Fruit fly (Drosophila melanogaster): Measurements from ENCODE around the gene Atg8a.

Gene Atg8a

dm6 chrX:10773562-10773961 lies 5.4 kb upstream of the Atg8a start:
- TF ChIP-seq EcR (GFP tag; optimal IDR thresholded peaks at IDR 0.05) (no peak), Ets98B (GFP tag; IDR thresholded peaks at IDR 0.05) (no peak), CG9948 (tag; optimal IDR thresholded peaks at IDR 0.05) (no peak), rn (GFP tag; IDR thresholded peaks at IDR 0.05) (no peak), Pif1A (GFP tag; optimal IDR thresholded peaks at IDR 0.05) (peak; percentile 41), CG12605 (GFP tag; IDR thresholded peaks at IDR 0.05) (no peak), CG14655 (GFP tag; optimal IDR thresholded peaks at IDR 0.05) (peak; percentile 37), CG8301 (tag; optimal IDR thresholded peaks at IDR 0.05) (no peak), CG17806 (tag; optimal IDR thresholded peaks at IDR 0.05) (no peak), CG4496 (GFP tag; IDR thresholded peaks at IDR 0.05) (no peak), CG10348 (GFP tag; IDR thresholded peaks at IDR 0.05) (no peak), fd96Ca (GFP tag; IDR thresholded peaks at IDR 0.05) (no peak), CG32121 (GFP tag; IDR thresholded peaks at IDR 0.05) (no peak), Pif1B (GFP tag; optimal IDR thresholded peaks at IDR 0.05) (no peak), CG34367 (tag; optimal IDR thresholded peaks at IDR 0.05) (peak; percentile 3), gl (tag; optimal IDR thresholded peaks at IDR 0.05) (peak; percentile 46), D1 (tag; optimal IDR thresholded peaks at IDR 0.05) (no peak), CG13204 (GFP tag; optimal IDR thresholded peaks at IDR 0.05) (peak; percentile 16)

DNA sequence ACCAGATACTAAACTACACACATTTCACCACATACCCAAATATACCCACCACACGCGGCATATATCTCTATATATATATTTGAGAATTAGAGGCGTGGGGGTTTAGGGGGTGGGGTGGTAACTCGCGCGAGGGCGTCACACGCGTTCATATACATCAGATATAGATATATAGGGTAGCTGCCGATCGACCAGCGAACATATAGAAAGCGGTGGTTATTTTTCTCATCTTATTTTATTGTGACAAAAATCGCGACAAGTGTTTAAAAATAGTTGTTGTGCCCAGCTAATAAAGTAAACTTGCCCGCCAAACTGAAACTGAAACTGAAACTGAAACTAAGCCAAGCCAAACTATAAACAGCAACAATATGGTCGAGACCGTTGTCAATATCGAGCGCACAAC lies 4.5 kb upstream of the Atg8a start:
- no peak for TF ChIP-seq CG12605 (GFP tag; IDR thresholded peaks at IDR 0.05)
- TF ChIP-seq CG15710 (tag; optimal IDR thresholded peaks at IDR 0.05): no peak
- no peak for TF ChIP-seq fd96Ca (GFP tag; IDR thresholded peaks at IDR 0.05)
- no peak for TF ChIP-seq Pif1B (GFP tag; optimal IDR thresholded peaks at IDR 0.05)
- no peak for TF ChIP-seq CG17806 (tag; optimal IDR thresholded peaks at IDR 0.05)
- TF ChIP-seq CG10348 (GFP tag; IDR thresholded peaks at IDR 0.05): no peak
- TF ChIP-seq Snoo (tag; optimal IDR thresholded peaks at IDR 0.05): no peak
- TF ChIP-seq EcR (GFP tag; optimal IDR thresholded peaks at IDR 0.05): no peak

dm6 chrX:10771856-10772592 lies 3.9 kb upstream of the Atg8a start, which contains the start of gene CG15211:
TSS of gene CG15211 (plus strand) at chrX:10772541.
- TF ChIP-seq CG10348 (GFP tag; IDR thresholded peaks at IDR 0.05) (no peak), CG14655 (GFP tag; optimal IDR thresholded peaks at IDR 0.05) (peak; percentile 92), Pif1B (GFP tag; optimal IDR thresholded peaks at IDR 0.05) (peak; percentile 73), Pif1A (GFP tag; optimal IDR thresholded peaks at IDR 0.05) (peak; percentile 79), Snoo (tag; optimal IDR thresholded peaks at IDR 0.05) (peak; percentile 61), CG12605 (GFP tag; IDR thresholded peaks at IDR 0.05) (peak; percentile 43), CG15710 (tag; optimal IDR thresholded peaks at IDR 0.05) (peak; percentile 88), CG17806 (tag; optimal IDR thresholded peaks at IDR 0.05) (peak; percentile 84), rn (GFP tag; IDR thresholded peaks at IDR 0.05) (peak; percentile 57; the same call in 1 of the 2 replicates), fd96Ca (GFP tag; IDR thresholded peaks at IDR 0.05) (peak; percentile 70; the same call in 2 of the 3 replicates), D1 (tag; optimal IDR thresholded peaks at IDR 0.05) (peak; percentile 59), CG13204 (GFP tag; optimal IDR thresholded peaks at IDR 0.05) (peak; percentile 88), CG32121 (GFP tag; IDR thresholded peaks at IDR 0.05) (peak; percentile 81), CG4496 (GFP tag; IDR thresholded peaks at IDR 0.05) (peak; percentile 83), Ets98B (GFP tag; IDR thresholded peaks at IDR 0.05) (peak; percentile 60), CG8159 (tag; optimal IDR thresholded peaks at IDR 0.05) (peak; percentile 87), CG8301 (tag; optimal IDR thresholded peaks at IDR 0.05) (peak; percentile 88), gl (tag; optimal IDR thresholded peaks at IDR 0.05) (peak; percentile 73), CG34367 (tag; optimal IDR thresholded peaks at IDR 0.05) (peak; percentile 83), CG9948 (tag; optimal IDR thresholded peaks at IDR 0.05) (peak; percentile 88), EcR (GFP tag; optimal IDR thresholded peaks at IDR 0.05) (peak; percentile 40)

DNA sequence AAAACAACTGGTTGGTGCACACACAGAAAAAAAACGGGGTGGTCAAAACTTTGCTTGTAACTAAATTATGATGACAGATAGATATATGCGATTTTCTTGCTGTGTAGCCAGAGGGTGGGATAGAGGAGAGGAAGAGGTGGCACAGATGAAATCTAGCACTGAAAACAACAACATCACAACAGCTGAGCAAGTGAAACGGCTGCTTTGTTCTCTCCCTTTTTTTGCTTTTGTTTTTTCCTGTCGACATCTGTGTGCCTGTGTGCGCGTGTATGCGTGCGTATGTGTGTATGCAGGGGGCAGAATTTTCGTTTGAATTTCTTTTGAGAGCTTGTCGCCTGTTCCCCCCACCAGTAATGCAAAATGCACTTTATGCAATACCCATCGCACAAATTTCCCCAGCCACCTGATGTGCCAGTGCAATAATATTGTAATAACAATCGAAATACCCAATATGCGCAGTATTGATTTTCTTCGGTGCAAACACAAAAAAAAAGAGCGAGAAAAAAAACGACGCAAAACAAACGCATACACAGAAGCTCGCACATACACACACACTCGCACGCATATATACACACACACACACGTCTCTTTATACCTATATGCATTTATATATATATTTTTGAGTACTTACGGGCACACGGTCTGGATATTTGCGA lies 660 bp downstream of the Atg8a start:
- TF ChIP-seq Pif1A (GFP tag; optimal IDR thresholded peaks at IDR 0.05) (peak; percentile 73), CG17806 (tag; optimal IDR thresholded peaks at IDR 0.05) (peak; percentile 44), Ets98B (GFP tag; IDR thresholded peaks at IDR 0.05) (peak; percentile 82), CG9948 (tag; optimal IDR thresholded peaks at IDR 0.05) (peak; percentile 38), gl (tag; optimal IDR thresholded peaks at IDR 0.05) (peak; percentile 88), rn (GFP tag; IDR thresholded peaks at IDR 0.05) (peak; percentile 64), D1 (tag; optimal IDR thresholded peaks at IDR 0.05) (peak; percentile 44), CG34367 (tag; optimal IDR thresholded peaks at IDR 0.05) (peak; percentile 56), CG4496 (GFP tag; IDR thresholded peaks at IDR 0.05) (peak; percentile 72), CG8301 (tag; optimal IDR thresholded peaks at IDR 0.05) (peak; percentile 70), CG10348 (GFP tag; IDR thresholded peaks at IDR 0.05) (peak; percentile 38; the same call in 1 of the 2 replicates), CG8159 (tag; optimal IDR thresholded peaks at IDR 0.05) (peak; percentile 67), EcR (GFP tag; optimal IDR thresholded peaks at IDR 0.05) (peak; percentile 14), Pif1B (GFP tag; optimal IDR thresholded peaks at IDR 0.05) (peak; percentile 63), CG32121 (GFP tag; IDR thresholded peaks at IDR 0.05) (peak; percentile 82), CG14655 (GFP tag; optimal IDR thresholded peaks at IDR 0.05) (peak; percentile 81), CG12605 (GFP tag; IDR thresholded peaks at IDR 0.05) (peak; percentile 7), CG15710 (tag; optimal IDR thresholded peaks at IDR 0.05) (peak; percentile 66), CG13204 (GFP tag; optimal IDR thresholded peaks at IDR 0.05) (peak; percentile 74), Snoo (tag; optimal IDR thresholded peaks at IDR 0.05) (peak; percentile 9), fd96Ca (GFP tag; IDR thresholded peaks at IDR 0.05) (peak; percentile 72; the same call in 1 of the 3 replicates)

- TF ChIP-seq Snoo (tag; optimal IDR thresholded peaks at IDR 0.05): no peak
- no peak for TF ChIP-seq CG13204 (GFP tag; optimal IDR thresholded peaks at IDR 0.05)
- no peak for TF ChIP-seq EcR (GFP tag; optimal IDR thresholded peaks at IDR 0.05)
- TF ChIP-seq CG8301 (tag; optimal IDR thresholded peaks at IDR 0.05): no peak
- TF ChIP-seq CG12605 (GFP tag; IDR thresholded peaks at IDR 0.05): peak; percentile 69
These were observed 1.2 kb downstream of the Atg8a start for dm6 chrX:10766976-10767349.

Data from whole organism, pupa.